Worm (Caenorhabditis elegans): Measurements from ENCODE around the gene F08F3.10.
A peak's percentile ranks its signal among the peaks of the same experiment; 100 is the strongest.

The F08F3.10 gene

DNA sequence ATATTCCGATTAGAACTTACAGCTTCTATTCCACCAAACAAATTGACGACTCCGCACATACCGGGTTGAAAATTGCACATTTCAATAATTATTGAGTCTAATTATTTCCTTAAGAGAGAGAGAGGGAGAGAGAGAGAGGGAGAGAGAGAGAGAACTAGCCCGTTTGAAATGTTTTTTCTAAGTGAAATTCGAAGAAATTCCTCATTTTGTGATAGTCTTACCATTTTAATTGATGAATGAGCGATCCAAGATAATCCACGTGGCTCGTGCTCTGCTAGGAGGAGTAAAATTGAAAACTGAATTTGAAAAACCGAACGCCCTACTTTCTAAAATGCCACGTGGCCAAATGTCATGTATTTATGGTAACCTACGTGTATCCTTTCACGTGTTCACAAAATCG is 19.3 kb downstream of the F08F3.10 start, which contains the start of gene F08F3.8:
F08F3.8 (minus strand) TSS at position 101 of the 400 bp plus-strand sequence.
- TF ChIP-seq ceh-44 (GFP tag; IDR thresholded peaks at IDR 0.05) (no peak), madf-5 (GFP tag; IDR thresholded peaks at IDR 0.05) (no peak), nhr-25 (tag; optimal IDR thresholded peaks at IDR 0.05; ENCODE audit: borderline replicate concordance, insufficient read depth) (no peak), nhr-11 (tag; optimal IDR thresholded peaks at IDR 0.05) (no peak), cey-2 (tag; optimal IDR thresholded peaks at IDR 0.05; ENCODE audit: borderline replicate concordance, insufficient read depth) (no peak), ZK337.2 (GFP tag; IDR thresholded peaks at IDR 0.05) (no peak), Y105C5A.15 (GFP tag; IDR thresholded peaks at IDR 0.05) (no peak), mxl-3 (GFP tag; optimal IDR thresholded peaks at IDR 0.05) (no peak), daf-16 (GFP tag; optimal IDR thresholded peaks at IDR 0.05) (no peak), daf-16 (tag; optimal IDR thresholded peaks at IDR 0.05) (no peak), ceh-62 (tag; optimal IDR thresholded peaks at IDR 0.05) (no peak), lin-13 (GFP tag; optimal IDR thresholded peaks at IDR 0.05) (no peak), T20F7.1 (GFP tag; optimal IDR thresholded peaks at IDR 0.05) (no peak), daf-19 (GFP tag; conservative IDR thresholded peaks at IDR 0.05) (no peak), dmd-9 (GFP tag; IDR thresholded peaks at IDR 0.05) (no peak), vab-7 (GFP tag; IDR thresholded peaks at IDR 0.05) (no peak), fkh-10 (GFP tag; optimal IDR thresholded peaks at IDR 0.05) (no peak), unc-62 (GFP tag; optimal IDR thresholded peaks at IDR 0.05 in 1 of 2) (no peak), unc-62 (tag; optimal IDR thresholded peaks at IDR 0.05) (no peak)

DNA sequence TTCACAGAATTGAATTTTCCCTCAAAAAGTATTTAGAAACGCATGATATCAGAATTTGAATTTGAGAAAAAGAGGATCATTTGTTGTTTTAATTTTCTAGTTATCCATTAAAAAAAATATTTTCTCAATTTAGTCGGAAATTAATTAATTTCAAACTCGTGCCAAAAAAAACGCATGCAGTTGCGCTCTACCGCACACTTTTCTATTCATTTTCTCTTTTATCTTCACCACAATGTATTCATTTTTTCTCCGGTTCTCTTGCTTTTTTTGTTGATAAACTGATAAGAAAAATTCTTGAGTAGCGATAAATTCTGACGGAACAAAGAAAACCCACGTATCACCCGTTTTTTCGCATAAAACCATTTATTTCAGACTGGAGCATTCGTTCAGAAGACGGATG is 19.9 kb downstream of the F08F3.10 start, which contains the start of gene acl-6:
acl-6 (plus strand) TSS at position 367 of the 400 bp plus-strand sequence.
- no peak for TF ChIP-seq snpc-4 (tag; optimal IDR thresholded peaks at IDR 0.05)
- no peak for TF ChIP-seq nhr-42 (GFP tag; IDR thresholded peaks at IDR 0.05)
- no peak for TF ChIP-seq dmd-8 (GFP tag; IDR thresholded peaks at IDR 0.05)
- no peak for TF ChIP-seq nhr-25 (tag; optimal IDR thresholded peaks at IDR 0.05; ENCODE audit: borderline replicate concordance, insufficient read depth)
- TF ChIP-seq nhr-41 (GFP tag; IDR thresholded peaks at IDR 0.05), result no peak
- TF ChIP-seq vab-7 (GFP tag; IDR thresholded peaks at IDR 0.05), result no peak
- no peak for TF ChIP-seq duxl-1 (tag; optimal IDR thresholded peaks at IDR 0.05; ENCODE audit: poor library complexity)
- TF ChIP-seq dmd-6 (GFP tag; IDR thresholded peaks at IDR 0.05), result peak; percentile 90
- no peak for TF ChIP-seq mxl-2 (GFP tag; conservative IDR thresholded peaks at IDR 0.05)
- TF ChIP-seq mxl-3 (GFP tag; optimal IDR thresholded peaks at IDR 0.05), result peak; percentile 67
- TF ChIP-seq F26F4.8 (GFP tag; conservative IDR thresholded peaks at IDR 0.05), result no peak
- peak; percentile 97 for TF ChIP-seq lin-38 (GFP tag; IDR thresholded peaks at IDR 0.05)
- TF ChIP-seq fos-1 (tag; optimal IDR thresholded peaks at IDR 0.05), result no peak
- peak; percentile 71; the same call in 1 of the 2 replicates for TF ChIP-seq tra-1 (GFP tag; IDR thresholded peaks at IDR 0.05)
- TF ChIP-seq nhr-28 (tag; optimal IDR thresholded peaks at IDR 0.05), result peak; percentile 97
- TF ChIP-seq madf-5 (GFP tag; IDR thresholded peaks at IDR 0.05), result no peak
- TF ChIP-seq dpl-1 (GFP tag; optimal IDR thresholded peaks at IDR 0.05), result peak; percentile 90
- TF ChIP-seq ces-1 (GFP tag; optimal IDR thresholded peaks at IDR 0.05), result no peak
- peak; percentile 47 for TF ChIP-seq nhr-6 (tag; optimal IDR thresholded peaks at IDR 0.05)
- TF ChIP-seq ctbp-1 (GFP tag; IDR thresholded peaks at IDR 0.05), result no peak
- TF ChIP-seq nhr-10 (tag; optimal IDR thresholded peaks at IDR 0.05), result no peak
- no peak for TF ChIP-seq ztf-11 (tag; optimal IDR thresholded peaks at IDR 0.05)
- no peak for TF ChIP-seq zag-1 (tag; optimal IDR thresholded peaks at IDR 0.05)
- TF ChIP-seq hif-1 (tag; optimal IDR thresholded peaks at IDR 0.05), result no peak
- TF ChIP-seq set-16 (GFP tag; IDR thresholded peaks at IDR 0.05), result no peak
- peak; percentile 10 for TF ChIP-seq rbr-2 (tag; optimal IDR thresholded peaks at IDR 0.05)
- no peak for TF ChIP-seq R02D3.7 (tag; optimal IDR thresholded peaks at IDR 0.05)
- peak; percentile 34 for TF ChIP-seq nhr-102 (tag; optimal IDR thresholded peaks at IDR 0.05)
- TF ChIP-seq hlh-11 (tag; optimal IDR thresholded peaks at IDR 0.05), result peak; percentile 88
- peak; percentile 79 for TF ChIP-seq aha-1 (tag)
- 0 out of 2 replicates have a peak, but pooled peaks have one; percentile 31 for TF ChIP-seq ceh-20 (GFP tag; IDR thresholded peaks at IDR 0.05)
- peak; percentile 79 for TF ChIP-seq mes-2 (tag; optimal IDR thresholded peaks at IDR 0.05; ENCODE audit: poor library complexity, severe bottlenecking)
- TF ChIP-seq madf-9 (GFP tag; conservative IDR thresholded peaks at IDR 0.05), result no peak
- TF ChIP-seq daf-16 (GFP tag; optimal IDR thresholded peaks at IDR 0.05), result peak in 1 of 2 experiments; percentile 22
- peak; percentile 85 for TF ChIP-seq daf-16 (tag; optimal IDR thresholded peaks at IDR 0.05)
- no peak for TF ChIP-seq lin-29 (GFP tag; IDR thresholded peaks at IDR 0.05)
- 0 out of 2 replicates have a peak, but pooled peaks have one; percentile 34 for TF ChIP-seq lin-1 (GFP tag; IDR thresholded peaks at IDR 0.05)

Measured in whole organism, L4 larva.